Worm (Caenorhabditis elegans) whole organism, L2 larva: Measurements from ENCODE around the gene him-10.

Source experiments
- F13H6.1 ChIP-seq: sonication (generic microtip); optimal IDR thresholded peaks from 2 replicates; lab custom pipeline; 2016; ENCODE audit warnings: missing genetic modification characterization, missing compliant biosample characterization
- ZK546.5 ChIP-seq: sonication (generic microtip); optimal IDR thresholded peaks from 2 replicates; lab custom pipeline; 2017; ENCODE audit warnings: missing biosample characterization, missing genetic modification characterization
- aly-2 ChIP-seq: fragments of 150-350 bp; optimal IDR thresholded peaks from 2 replicates; lab custom pipeline; 2014; ENCODE audit warnings: missing biosample characterization, missing genetic modification characterization
- ama-1 ChIP-seq: fragments of 150-350 bp; optimal IDR thresholded peaks from 2 replicates; lab custom pipeline; 2018; ENCODE audit warnings: inconsistent platforms
- blmp-1 ChIP-seq: sonication (generic microtip); optimal IDR thresholded peaks from 2 replicates; lab custom pipeline; 2017; ENCODE audit warnings: missing genetic modification characterization, mild to moderate bottlenecking, missing compliant biosample characterization, antibody characterized with exemption, moderate library complexity; ENCODE audit not compliant: insufficient read depth
- lin-11 ChIP-seq: fragments of 150-350 bp; sonication (generic microtip); optimal IDR thresholded peaks from 2 replicates; lab custom pipeline; 2014; ENCODE audit warnings: missing biosample characterization, missing genetic modification characterization, inconsistent platforms, mixed read lengths
- nhr-11 ChIP-seq: fragments of 150-350 bp; optimal IDR thresholded peaks from 2 replicates; lab custom pipeline; 2014; ENCODE audit warnings: missing biosample characterization, missing genetic modification characterization
- nhr-12 ChIP-seq: fragments of 150-350 bp; optimal IDR thresholded peaks from 2 replicates; lab custom pipeline; 2014; ENCODE audit warnings: missing biosample characterization, missing genetic modification characterization
- skn-1 ChIP-seq: sonication (generic microtip); optimal IDR thresholded peaks from 2 replicates; lab custom pipeline; 2017; ENCODE audit warnings: missing biosample characterization, missing genetic modification characterization
- unc-39 ChIP-seq: fragments of 150-350 bp; optimal IDR thresholded peaks from 2 replicates; lab custom pipeline; 2014; ENCODE audit warnings: missing biosample characterization, missing genetic modification characterization
- ztf-11 ChIP-seq: sonication (generic microtip); optimal IDR thresholded peaks from 2 replicates; lab custom pipeline; 2017; ENCODE audit warnings: missing biosample characterization, missing genetic modification characterization

DNA sequence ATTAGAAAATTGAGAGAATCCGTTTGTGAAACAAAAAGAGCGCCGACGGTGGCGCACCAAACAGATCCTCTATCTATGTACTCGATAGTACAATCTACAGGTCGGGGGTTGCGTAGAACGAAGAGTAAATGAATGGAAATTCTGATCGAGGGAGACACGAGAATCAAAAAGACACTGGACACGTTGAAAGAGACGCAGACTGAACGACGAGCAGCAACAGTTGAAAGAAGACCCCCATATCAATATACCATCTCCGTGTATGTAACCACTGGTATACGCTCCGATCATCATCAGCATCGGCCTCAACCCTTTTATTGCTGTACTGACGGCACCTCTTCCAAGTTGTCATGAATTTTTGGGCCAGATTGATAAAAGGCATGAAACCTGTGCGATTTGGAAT lies 33.2 kb downstream of the him-10 start:
- TF ChIP-seq blmp-1 (tag; lab: Kevin White, UChicago) (no peak), ama-1 (lab: Kevin White, UChicago) (no peak), unc-39 (tag; lab: Kevin White, UChicago) (no peak), nhr-12 (tag; lab: Kevin White, UChicago) (no peak), skn-1 (tag; lab: Kevin White, UChicago) (no peak), F13H6.1 (tag; lab: Kevin White, UChicago) (no peak), nhr-11 (tag; lab: Kevin White, UChicago) (no peak), ztf-11 (tag; lab: Kevin White, UChicago) (no peak), ZK546.5 (tag; lab: Kevin White, UChicago) (no peak), lin-11 (no peak), aly-2 (tag; lab: Kevin White, UChicago) (no peak)
